Worm (Caenorhabditis elegans) whole organism, L4 larva: ENCODE measurements around the gene C45B2.2.

Source experiments
- F10B5.3 ChIP-seq: sonication (generic microtip); optimal IDR thresholded peaks from 2 replicates; lab custom pipeline; 2016; ENCODE audit warnings: mild to moderate bottlenecking, missing genetic modification characterization, missing compliant biosample characterization
- Y105C5A.15 ChIP-seq: fragments of 200-800 bp; sonication (Bioruptor generic); IDR thresholded peaks from 2 replicates; pipeline ENCODE4 v1.3.6; 2022; ENCODE audit warnings: missing genetic modification characterization, missing compliant biosample characterization
- Y5F2A.4 ChIP-seq: fragments of 200-800 bp; sonication (Bioruptor generic); optimal IDR thresholded peaks from 2 replicates; lab custom pipeline; 2018; ENCODE audit warnings: mild to moderate bottlenecking, missing genetic modification characterization, missing compliant biosample characterization
- Y75B8A.6 ChIP-seq: fragments of 200-800 bp; sonication (Bioruptor generic); IDR thresholded peaks from 2 replicates; pipeline ENCODE4 v1.3.6; 2022; ENCODE audit warnings: missing genetic modification reagents, missing genetic modification characterization, missing compliant biosample characterization
- ZK337.2 ChIP-seq: fragments of 200-800 bp; sonication (Bioruptor generic); IDR thresholded peaks from 2 replicates; pipeline ENCODE4 v1.3.6; 2022; ENCODE audit warnings: missing genetic modification reagents, missing genetic modification characterization, missing compliant biosample characterization
- aha-1 ChIP-seq: fragments of 150-350 bp; peaks from one replicate; lab custom pipeline; 2014; ENCODE audit warnings: missing biosample characterization, missing genetic modification characterization
- aly-2 ChIP-seq: sonication (generic microtip); optimal IDR thresholded peaks from 2 replicates; lab custom pipeline; 2018; ENCODE audit warnings: missing biosample characterization, missing genetic modification characterization
- attf-4 ChIP-seq: sonication (generic microtip); optimal IDR thresholded peaks from 3 replicates; lab custom pipeline; 2017; ENCODE audit warnings: missing biosample characterization, missing genetic modification characterization
- ceh-20 ChIP-seq: fragments of 200-800 bp; sonication (Bioruptor generic); IDR thresholded peaks from 2 replicates; pipeline ENCODE4 v1.3.6; 2022; ENCODE audit warnings: missing genetic modification reagents, missing genetic modification characterization, missing compliant biosample characterization
- ceh-44 ChIP-seq: fragments of 200-800 bp; sonication (Bioruptor generic); IDR thresholded peaks from 2 replicates; pipeline ENCODE4 v1.3.6; 2022; ENCODE audit warnings: missing genetic modification reagents, missing genetic modification characterization, missing compliant biosample characterization
- cey-2 ChIP-seq: sonication (generic microtip); optimal IDR thresholded peaks from 3 replicates; lab custom pipeline; 2017; ENCODE audit warnings: missing genetic modification characterization, mild to moderate bottlenecking, missing compliant biosample characterization, antibody characterized with exemption, borderline replicate concordance; ENCODE audit not compliant: insufficient read depth
- ctbp-1 ChIP-seq: fragments of 200-800 bp; sonication (Bioruptor generic); IDR thresholded peaks from 2 replicates; pipeline ENCODE4 v1.3.6; 2022; ENCODE audit warnings: missing genetic modification reagents, missing genetic modification characterization, missing compliant biosample characterization
- daf-16 ChIP-seq, 3 experiments: sonication (generic microtip); optimal IDR thresholded peaks; 2 replicates each; lab custom pipeline; 2016 to 2017; ENCODE audit warnings: missing genetic modification characterization in 3 of 3, missing genetic modification reagents in 3 of 3, mild to moderate bottlenecking in 2 of 3, missing compliant biosample characterization in 2 of 3, missing biosample characterization in 1 of 3, moderate library complexity in 1 of 3
- daf-19 ChIP-seq: fragments of 200-800 bp; sonication (Bioruptor generic); conservative IDR thresholded peaks from 2 replicates; pipeline ENCODE4 v1.3.6; 2022; ENCODE audit warnings: missing genetic modification characterization, missing compliant biosample characterization
- dmd-6 ChIP-seq: fragments of 200-800 bp; sonication (Bioruptor generic); IDR thresholded peaks from 2 replicates; pipeline ENCODE4 v1.3.6; 2022; ENCODE audit warnings: missing genetic modification reagents, missing genetic modification characterization, missing compliant biosample characterization
- dmd-9 ChIP-seq: fragments of 200-800 bp; sonication (Bioruptor generic); IDR thresholded peaks from 2 replicates; pipeline ENCODE4 v1.3.6; 2022; ENCODE audit warnings: missing genetic modification reagents, missing genetic modification characterization, missing compliant biosample characterization
- duxl-1 ChIP-seq: sonication (generic microtip); optimal IDR thresholded peaks from 2 replicates; lab custom pipeline; 2016; ENCODE audit warnings: mild to moderate bottlenecking, missing genetic modification characterization, moderate library complexity, missing compliant biosample characterization; ENCODE audit not compliant: poor library complexity
- dve-1 ChIP-seq: sonication (generic microtip); optimal IDR thresholded peaks from 2 replicates; lab custom pipeline; 2017; ENCODE audit warnings: antibody characterized with exemption, mild to moderate bottlenecking, missing genetic modification characterization, missing compliant biosample characterization; ENCODE audit not compliant: insufficient read depth
- fkh-10 ChIP-seq: fragments of 150-350 bp; optimal IDR thresholded peaks from 2 replicates; lab custom pipeline; 2014; ENCODE audit warnings: missing biosample characterization, missing genetic modification reagents, missing genetic modification characterization
- hlh-11 ChIP-seq: fragments of 200-800 bp; sonication (Bioruptor generic); optimal IDR thresholded peaks from 2 replicates; lab custom pipeline; 2018; ENCODE audit warnings: mild to moderate bottlenecking, missing genetic modification characterization, missing compliant biosample characterization
- lin-1 ChIP-seq: fragments of 200-800 bp; sonication (Bioruptor generic); IDR thresholded peaks from 2 replicates; pipeline ENCODE4 v1.3.6; 2022; ENCODE audit warnings: missing genetic modification reagents, missing genetic modification characterization, missing compliant biosample characterization
- lin-39 ChIP-seq: fragments of 150-350 bp; optimal IDR thresholded peaks from 2 replicates; lab custom pipeline; 2014; ENCODE audit warnings: missing biosample characterization, missing genetic modification reagents, missing genetic modification characterization
- lsy-2 ChIP-seq, 2 experiments: fragments of 150-350 bp in 1 of 2; sonication (generic microtip) in 1 of 2; optimal IDR thresholded peaks; 2 replicates each; lab custom pipeline; 2014 to 2017; ENCODE audit warnings: missing biosample characterization in 2 of 2, missing genetic modification characterization in 2 of 2
- mdl-1 ChIP-seq, 2 experiments: fragments of 150-350 bp in 1 of 2; sonication (generic microtip) in 1 of 2; optimal IDR thresholded peaks; 2 replicates each; lab custom pipeline; 2014 to 2017; ENCODE audit warnings: missing biosample characterization in 2 of 2, missing genetic modification characterization in 2 of 2
- mep-1 ChIP-seq: fragments of 150-350 bp; sonication (generic microtip); optimal IDR thresholded peaks from 3 replicates; lab custom pipeline; 2014; ENCODE audit warnings: missing biosample characterization, missing genetic modification characterization
- mes-2 ChIP-seq: sonication (generic microtip); optimal IDR thresholded peaks from 2 replicates; lab custom pipeline; 2016; ENCODE audit warnings: missing genotype, mild to moderate bottlenecking, missing genetic modification characterization, missing compliant biosample characterization; ENCODE audit not compliant: poor library complexity, severe bottlenecking
- nhr-25 ChIP-seq: sonication (generic microtip); optimal IDR thresholded peaks from 2 replicates; lab custom pipeline; 2017; ENCODE audit warnings: missing genetic modification characterization, mild to moderate bottlenecking, missing compliant biosample characterization, antibody characterized with exemption, moderate library complexity, borderline replicate concordance; ENCODE audit not compliant: insufficient read depth
- nhr-28 ChIP-seq: fragments of 150-350 bp; optimal IDR thresholded peaks from 2 replicates; lab custom pipeline; 2014; ENCODE audit warnings: missing biosample characterization, missing genetic modification characterization
- nhr-42 ChIP-seq: fragments of 200-800 bp; sonication (Bioruptor generic); IDR thresholded peaks from 2 replicates; pipeline ENCODE4 v1.3.6; 2022; ENCODE audit warnings: missing genetic modification characterization, missing compliant biosample characterization
- nhr-48 ChIP-seq: sonication (generic microtip); optimal IDR thresholded peaks from 2 replicates; lab custom pipeline; 2016; ENCODE audit warnings: mild to moderate bottlenecking, missing genetic modification characterization, missing compliant biosample characterization
- nhr-6 ChIP-seq: fragments of 150-350 bp; optimal IDR thresholded peaks from 2 replicates; lab custom pipeline; 2014; ENCODE audit warnings: missing biosample characterization, missing genetic modification characterization
- nhr-77 ChIP-seq: fragments of 150-350 bp; optimal IDR thresholded peaks from 2 replicates; lab custom pipeline; 2014; ENCODE audit warnings: missing biosample characterization, missing genetic modification characterization
- php-3 ChIP-seq: fragments of 200-800 bp; sonication (Bioruptor generic); IDR thresholded peaks from 2 replicates; pipeline ENCODE4 v1.3.6; 2022; ENCODE audit warnings: missing genetic modification reagents, missing genetic modification characterization, missing compliant biosample characterization
- pqm-1 ChIP-seq: sonication (generic microtip); optimal IDR thresholded peaks from 2 replicates; lab custom pipeline; 2017; ENCODE audit warnings: missing biosample characterization, missing genetic modification characterization
- rbr-2 ChIP-seq: sonication (generic microtip); optimal IDR thresholded peaks from 2 replicates; lab custom pipeline; 2016; ENCODE audit warnings: missing genotype, missing genetic modification characterization, missing compliant biosample characterization
- skn-1 ChIP-seq: fragments of 150-350 bp; optimal IDR thresholded peaks from 2 replicates; lab custom pipeline; 2014; ENCODE audit warnings: missing biosample characterization, missing genetic modification characterization
- snpc-1.2 ChIP-seq: fragments of 200-800 bp; sonication (Bioruptor generic); IDR thresholded peaks from 2 replicates; pipeline ENCODE4 v1.3.6; 2022; ENCODE audit warnings: missing genetic modification reagents, missing genetic modification characterization, missing compliant biosample characterization
- snpc-4 ChIP-seq: fragments of 150-350 bp; optimal IDR thresholded peaks from 2 replicates; lab custom pipeline; 2014; ENCODE audit warnings: missing biosample characterization, missing genetic modification characterization
- spr-1 ChIP-seq: sonication (generic microtip); optimal IDR thresholded peaks from 2 replicates; lab custom pipeline; 2016; ENCODE audit warnings: mild to moderate bottlenecking, missing genetic modification characterization, missing compliant biosample characterization
- tag-97 ChIP-seq: fragments of 200-800 bp; sonication (Bioruptor generic); IDR thresholded peaks from 2 replicates; pipeline ENCODE4 v1.3.6; 2022; ENCODE audit warnings: missing genetic modification characterization, missing compliant biosample characterization
- unc-62 ChIP-seq, 3 experiments: fragments of 150-350 bp in 1 of 3; sonication (generic microtip); optimal IDR thresholded peaks in 2 of 3; peaks in 1 of 3; 1 replicate in 1 of 3; 2 replicates in 2 of 3; lab custom pipeline; 2014 to 2017; ENCODE audit warnings: missing biosample characterization in 3 of 3, missing genetic modification characterization in 3 of 3, missing genetic modification reagents in 3 of 3, missing genotype in 1 of 3
- zag-1 ChIP-seq: fragments of 150-350 bp; optimal IDR thresholded peaks from 2 replicates; lab custom pipeline; 2014; ENCODE audit warnings: missing biosample characterization, missing genetic modification characterization

Gene C45B2.2

DNA sequence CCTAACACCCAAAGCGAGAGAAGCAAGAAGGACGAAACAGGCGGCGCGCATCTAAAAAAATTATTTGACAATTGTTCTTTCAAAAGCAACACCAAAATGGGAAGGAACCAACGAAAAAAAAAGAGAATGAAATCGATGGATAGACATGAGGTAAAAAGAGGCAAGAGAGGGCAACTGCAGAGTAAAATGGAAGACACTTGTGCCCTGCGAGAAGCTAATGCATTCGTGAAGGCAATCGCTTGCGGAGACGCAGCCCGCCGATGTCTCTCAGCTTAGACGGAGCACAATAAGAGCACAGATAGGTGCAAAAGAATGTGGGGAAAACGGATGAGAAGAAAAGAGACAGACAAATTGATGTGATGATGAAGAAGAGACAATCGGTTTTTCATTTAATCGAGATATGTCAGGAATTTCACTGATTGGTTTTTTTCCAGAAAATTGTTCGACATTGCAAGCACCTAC lies 43.7 kb downstream of the C45B2.2 start, which contains the start of gene C15H9.9 (continued):
- peak; percentile 42 for TF ChIP-seq hlh-11
- peak in 1 of 2 experiments; percentile 35 for TF ChIP-seq lsy-2 (tag; optimal IDR thresholded peaks at IDR 0.05; lab: Kevin White, UChicago)
- TF ChIP-seq mep-1 (tag; lab: Kevin White, UChicago), result peak; percentile 37
- TF ChIP-seq unc-62 (GFP tag; optimal IDR thresholded peaks at IDR 0.05 in 1 of 2; lab: Kevin White, UChicago), result peak in 1 of 2 experiments; percentile 24
- TF ChIP-seq unc-62 (tag; optimal IDR thresholded peaks at IDR 0.05; lab: Kevin White, UChicago), result no peak
- TF ChIP-seq lin-1 (GFP tag; lab: Robert Waterston, UW), result no peak
- TF ChIP-seq ceh-20 (GFP tag; lab: Robert Waterston, UW), result no peak
- peak; percentile 33 for TF ChIP-seq mes-2
- TF ChIP-seq ctbp-1 (GFP tag; lab: Robert Waterston, UW), result peak; percentile 69
- TF ChIP-seq skn-1, result no peak
- no peak for TF ChIP-seq zag-1 (tag; lab: Kevin White, UChicago)
- TF ChIP-seq Y105C5A.15 (GFP tag; lab: Robert Waterston, UW), result no peak

DNA sequence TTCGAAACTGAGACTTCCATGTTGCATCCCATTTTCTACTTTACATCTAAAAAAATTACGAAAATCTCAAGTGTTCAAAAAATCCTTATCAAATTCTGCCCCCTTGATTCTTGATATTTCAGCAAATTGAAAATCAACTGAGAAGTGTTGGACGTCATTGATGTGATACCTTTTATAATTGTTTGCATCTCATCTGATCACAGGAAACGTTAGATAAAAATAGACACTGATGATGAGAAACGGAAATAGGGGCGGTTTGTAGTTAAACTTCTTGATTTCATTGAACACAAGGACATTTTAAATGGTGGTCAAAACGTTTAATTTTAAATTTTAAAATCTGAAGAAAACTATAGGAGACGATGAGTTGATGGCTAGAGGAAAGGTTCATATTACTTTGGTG lies 44.2 kb downstream of the C45B2.2 start:
- TF ChIP-seq tag-97 (GFP tag; lab: Robert Waterston, UW), result no peak
- TF ChIP-seq fkh-10 (GFP tag; lab: Kevin White, UChicago), result no peak
- peak in 1 of 2 experiments; percentile 88 for TF ChIP-seq unc-62 (GFP tag; optimal IDR thresholded peaks at IDR 0.05 in 1 of 2; lab: Kevin White, UChicago)
- TF ChIP-seq unc-62 (tag; optimal IDR thresholded peaks at IDR 0.05; lab: Kevin White, UChicago), result no peak
- TF ChIP-seq, all 104 proteins: peak for 1

DNA sequence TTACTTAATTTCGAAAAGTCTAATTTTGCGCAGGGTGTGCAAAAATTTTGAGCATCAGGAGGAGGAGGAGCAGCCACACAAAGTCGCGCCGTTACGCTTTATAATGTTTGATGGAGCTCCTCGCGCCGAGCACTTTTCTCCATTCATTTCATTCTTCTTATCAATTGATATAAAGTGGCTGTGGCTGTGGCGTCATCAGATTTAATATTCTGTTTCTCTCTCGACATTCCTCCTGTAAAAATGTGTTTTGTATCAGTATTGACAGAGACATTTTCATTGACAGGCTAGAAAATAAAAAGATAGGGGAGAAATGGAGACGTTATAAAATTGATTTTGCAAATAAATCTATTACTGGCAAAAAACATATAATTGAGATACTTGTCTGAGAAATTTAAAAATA lies 44.7 kb downstream of the C45B2.2 start:
- TF ChIP-seq mdl-1 (tag; optimal IDR thresholded peaks at IDR 0.05; lab: Kevin White, UChicago), result peak in 1 of 2 experiments; percentile 26
- peak; percentile 81 for TF ChIP-seq dve-1
- TF ChIP-seq dmd-6 (GFP tag; lab: Robert Waterston, UW), result peak; percentile 85
- peak; percentile 79 for TF ChIP-seq nhr-28 (tag; lab: Kevin White, UChicago)
- TF ChIP-seq tag-97 (GFP tag; lab: Robert Waterston, UW), result no peak
- TF ChIP-seq unc-62 (GFP tag; optimal IDR thresholded peaks at IDR 0.05 in 1 of 2; lab: Kevin White, UChicago), result no peak
- TF ChIP-seq unc-62 (tag; optimal IDR thresholded peaks at IDR 0.05; lab: Kevin White, UChicago), result no peak
- TF ChIP-seq spr-1 (tag; lab: Kevin White, UChicago), result no peak
- peak; percentile 15 for TF ChIP-seq nhr-48 (tag; lab: Kevin White, UChicago)
- no peak for TF ChIP-seq aly-2 (tag; lab: Kevin White, UChicago)
- no peak for TF ChIP-seq Y105C5A.15 (GFP tag; lab: Robert Waterston, UW)
- peak; percentile 5 for TF ChIP-seq nhr-6 (tag; lab: Kevin White, UChicago)
- TF ChIP-seq snpc-1.2 (GFP tag; lab: Robert Waterston, UW), result no peak
- TF ChIP-seq Y5F2A.4 (GFP tag; lab: Kevin White, UChicago), result no peak
- TF ChIP-seq php-3 (GFP tag; lab: Robert Waterston, UW), result peak; percentile 53; the same call in 1 of the 2 replicates
- TF ChIP-seq ZK337.2 (GFP tag; lab: Robert Waterston, UW), result no peak
- TF ChIP-seq rbr-2 (tag; lab: Kevin White, UChicago), result no peak
- TF ChIP-seq F10B5.3 (tag; lab: Kevin White, UChicago), result no peak
- no peak for TF ChIP-seq snpc-4 (tag; lab: Kevin White, UChicago)
- TF ChIP-seq fkh-10 (GFP tag; lab: Kevin White, UChicago), result no peak
- TF ChIP-seq Y75B8A.6 (GFP tag; lab: Robert Waterston, UW), result no peak
- no peak for TF ChIP-seq attf-4
- no peak for TF ChIP-seq cey-2 (tag; lab: Kevin White, UChicago)
- no peak for TF ChIP-seq daf-19
- peak; percentile 51 for TF ChIP-seq aha-1
- TF ChIP-seq duxl-1 (tag; lab: Kevin White, UChicago), result no peak
- peak; percentile 32 for TF ChIP-seq mes-2
- TF ChIP-seq ceh-44 (GFP tag; lab: Robert Waterston, UW), result no peak
- TF ChIP-seq lsy-2 (tag; optimal IDR thresholded peaks at IDR 0.05; lab: Kevin White, UChicago), result peak in 1 of 2 experiments; percentile 16
- TF ChIP-seq lin-39 (tag; lab: Kevin White, UChicago), result no peak
- peak; percentile 34 for TF ChIP-seq nhr-77 (tag; lab: Kevin White, UChicago)
- no peak for TF ChIP-seq dmd-9
- no peak for TF ChIP-seq daf-16 (GFP tag; optimal IDR thresholded peaks at IDR 0.05; lab: Kevin White, UChicago)
- peak; percentile 77 for TF ChIP-seq daf-16 (tag; optimal IDR thresholded peaks at IDR 0.05; lab: Kevin White, UChicago)
- peak; percentile 81 for TF ChIP-seq pqm-1 (tag; lab: Kevin White, UChicago)
- peak; percentile 77 for TF ChIP-seq hlh-11
- TF ChIP-seq mep-1 (tag; lab: Kevin White, UChicago), result peak; percentile 22
- TF ChIP-seq nhr-42 (GFP tag; lab: Robert Waterston, UW), result no peak
- no peak for TF ChIP-seq nhr-25 (tag; lab: Kevin White, UChicago)
